Worm (Caenorhabditis elegans): ENCODE results near the gene F49H6.8.

F49H6.8 gene

DNA sequence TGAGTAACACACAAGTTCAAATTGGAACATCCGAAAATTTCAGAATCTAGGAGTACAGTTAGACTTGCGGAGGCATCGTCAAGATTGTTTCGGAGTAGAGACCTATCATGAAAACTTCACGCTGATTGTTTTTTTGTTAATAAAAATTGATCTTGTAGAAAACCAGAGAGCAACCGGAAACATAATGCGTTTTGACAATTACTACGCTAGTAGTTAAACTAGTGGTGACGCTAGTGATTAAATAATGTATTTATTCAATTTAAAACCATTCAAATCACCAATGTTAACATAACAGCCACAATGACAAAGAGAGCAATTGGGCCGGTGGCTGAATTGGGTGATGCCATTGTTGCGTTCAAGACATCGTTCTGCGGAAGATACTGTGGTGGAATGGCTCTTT lies 2.8 kb downstream of the F49H6.8 start, which contains the start of gene F49H6.17 (continued):
- no peak for TF ChIP-seq Y5F2A.4 (GFP tag; optimal IDR thresholded peaks at IDR 0.05)

DNA sequence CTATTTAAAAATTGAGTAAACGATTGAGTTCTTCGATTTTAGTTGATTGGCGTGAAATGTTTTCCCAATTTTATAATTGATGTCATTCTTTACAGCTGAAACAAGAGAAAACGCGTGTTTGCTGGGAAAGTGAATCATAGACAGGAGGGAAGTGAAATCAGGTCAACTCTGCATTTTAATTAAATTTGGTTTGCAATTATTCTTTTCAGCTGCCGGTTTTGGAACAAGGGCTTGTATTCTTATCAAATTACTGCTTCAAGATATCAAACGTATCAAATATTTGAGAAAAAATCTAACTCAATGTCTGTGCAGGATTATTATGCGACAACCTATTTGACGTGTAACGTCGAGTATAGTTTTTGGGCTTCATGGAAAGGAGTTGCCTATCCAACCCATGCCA lies 5.7 kb downstream of the F49H6.8 start, which contains the start of gene srh-97:
Gene srh-97, plus strand, starts transcription at position 301 of the 400 bp plus-strand sequence.
- TF ChIP-seq mxl-3 (GFP tag; optimal IDR thresholded peaks at IDR 0.05) (no peak), mep-1 (tag; optimal IDR thresholded peaks at IDR 0.05) (no peak), lim-7 (GFP tag; IDR thresholded peaks at IDR 0.05) (no peak), fkh-10 (GFP tag; optimal IDR thresholded peaks at IDR 0.05) (no peak), nhr-102 (tag; optimal IDR thresholded peaks at IDR 0.05) (no peak), nhr-237 (tag; optimal IDR thresholded peaks at IDR 0.05) (no peak), R02D3.7 (tag; optimal IDR thresholded peaks at IDR 0.05) (no peak), nhr-76 (tag; optimal IDR thresholded peaks at IDR 0.05) (no peak), madf-9 (GFP tag; conservative IDR thresholded peaks at IDR 0.05) (no peak), T20F7.1 (GFP tag; optimal IDR thresholded peaks at IDR 0.05) (no peak)

DNA sequence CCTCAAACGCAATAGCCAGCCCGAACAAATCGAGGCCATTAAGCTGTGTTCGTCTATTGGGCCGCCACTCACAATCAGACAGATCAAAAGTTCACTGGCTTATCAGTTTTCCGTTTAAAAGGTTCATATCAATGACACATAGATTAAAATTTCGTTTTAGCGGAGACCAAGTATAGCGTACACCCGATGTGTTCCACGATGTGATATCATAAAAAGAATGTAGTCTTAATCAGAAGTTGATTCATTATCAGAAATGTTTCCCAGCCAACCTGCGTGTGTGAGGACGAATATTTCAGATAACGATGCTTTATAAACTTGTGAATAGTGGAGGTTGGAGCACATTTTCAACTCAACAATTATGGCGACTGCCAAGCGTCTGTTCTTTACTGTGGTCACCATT lies 8.4 kb downstream of the F49H6.8 start, which contains the start of gene clc-13:
Gene clc-13, plus strand, starts transcription at position 359 of the 400 bp plus-strand sequence.
- peak; percentile 44 for TF ChIP-seq nhr-28 (tag; optimal IDR thresholded peaks at IDR 0.05)
- TF ChIP-seq lsy-2 (tag; optimal IDR thresholded peaks at IDR 0.05) = no peak
- TF ChIP-seq aha-1 (tag) = peak; percentile 22
- no peak for TF ChIP-seq mes-2 (tag; optimal IDR thresholded peaks at IDR 0.05; ENCODE audit: poor library complexity, severe bottlenecking)
- peak; percentile 79 for TF ChIP-seq dmd-6 (GFP tag; IDR thresholded peaks at IDR 0.05)
- TF ChIP-seq F10B5.3 (tag; optimal IDR thresholded peaks at IDR 0.05) = no peak
- TF ChIP-seq ceh-28 (tag; optimal IDR thresholded peaks at IDR 0.05) = no peak
- TF ChIP-seq ceh-82 (tag; optimal IDR thresholded peaks at IDR 0.05) = no peak
- peak in 1 of 2 experiments; percentile 11 for TF ChIP-seq unc-62 (GFP tag; optimal IDR thresholded peaks at IDR 0.05 in 1 of 2)
- no peak for TF ChIP-seq unc-62 (tag; optimal IDR thresholded peaks at IDR 0.05)
- no peak for TF ChIP-seq snpc-1.2 (GFP tag; IDR thresholded peaks at IDR 0.05)
- TF ChIP-seq pqm-1 (tag; optimal IDR thresholded peaks at IDR 0.05) = peak; percentile 21
- no peak for TF ChIP-seq Y75B8A.6 (GFP tag; IDR thresholded peaks at IDR 0.05)
- peak; percentile 22 for TF ChIP-seq hlh-11 (tag; optimal IDR thresholded peaks at IDR 0.05)
- no peak for TF ChIP-seq daf-8 (GFP tag; IDR thresholded peaks at IDR 0.05)
- TF ChIP-seq zip-11 (GFP tag; IDR thresholded peaks at IDR 0.05) = no peak
- no peak for TF ChIP-seq madf-5 (GFP tag; IDR thresholded peaks at IDR 0.05)
- no peak for TF ChIP-seq lin-39 (tag; optimal IDR thresholded peaks at IDR 0.05)
- TF ChIP-seq T26A8.4 (GFP tag; IDR thresholded peaks at IDR 0.05) = no peak
- no peak for TF ChIP-seq dpl-1 (GFP tag; optimal IDR thresholded peaks at IDR 0.05)

DNA sequence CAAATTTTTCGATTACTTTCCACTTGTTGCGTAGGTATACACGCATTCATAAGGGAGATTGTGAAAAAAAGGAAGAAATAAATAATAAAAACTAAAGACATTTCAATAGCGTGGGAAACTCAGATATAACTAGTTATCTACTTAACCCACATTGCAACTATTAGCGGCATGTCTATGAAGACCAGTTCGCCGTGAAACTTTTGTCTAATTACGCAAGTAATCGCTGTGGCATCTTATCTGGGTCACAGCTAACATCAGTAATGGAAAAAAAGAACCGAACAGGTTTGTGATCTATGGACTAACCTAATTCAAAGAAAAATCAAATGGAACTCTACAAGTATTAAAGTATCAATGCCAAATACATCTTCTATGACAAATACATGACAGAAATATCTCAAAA lies 9.2 kb downstream of the F49H6.8 start, which contains the start of gene clec-241:
Gene clec-241, minus strand, starts transcription at position 101 of the 400 bp plus-strand sequence.
- TF ChIP-seq F10B5.3 (tag; optimal IDR thresholded peaks at IDR 0.05) = no peak

DNA sequence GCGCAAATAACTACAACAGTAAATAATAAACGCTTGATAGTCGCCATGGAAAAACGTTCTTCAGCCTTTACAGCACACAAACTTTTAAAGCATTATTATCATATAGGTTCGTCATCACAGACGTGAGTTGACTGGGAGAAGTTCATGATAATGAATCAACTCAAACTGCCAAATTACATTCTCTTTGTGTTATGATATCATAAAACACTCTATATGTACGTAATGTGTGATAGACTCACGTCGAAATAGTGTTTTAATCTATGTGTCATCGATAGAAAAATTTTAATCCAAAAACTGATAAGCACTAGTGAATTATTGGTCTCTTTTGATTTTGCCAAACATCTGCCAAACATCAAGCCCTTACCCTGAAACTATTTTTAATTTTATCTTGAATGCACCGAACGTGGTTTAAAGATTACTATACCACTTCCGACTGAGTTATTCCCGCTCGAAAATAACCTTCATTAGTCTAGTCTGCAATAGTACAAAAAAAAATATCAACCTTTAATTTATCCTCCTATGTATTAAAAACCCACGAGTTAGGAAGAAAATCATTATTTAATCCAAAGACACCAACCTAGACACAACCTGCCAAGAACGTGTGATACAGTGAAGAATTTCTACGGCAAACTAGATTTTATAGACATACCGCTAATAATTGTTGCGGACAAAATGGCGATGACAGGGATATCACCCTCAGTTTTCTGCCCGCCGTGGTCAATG lies 13.0 kb downstream of the F49H6.8 start, which contains the start of the genes clc-12 and clec-240:
Gene clc-12, minus strand, starts transcription at position 47 of the 723 bp plus-strand sequence.
Gene clec-240, plus strand, starts transcription at position 673 of the 723 bp plus-strand sequence.
- TF ChIP-seq nhr-28 (tag; optimal IDR thresholded peaks at IDR 0.05) (peak; percentile 15), unc-62 (GFP tag; optimal IDR thresholded peaks at IDR 0.05 in 1 of 2) (peak in 1 of 2 experiments; percentile 26), unc-62 (tag; optimal IDR thresholded peaks at IDR 0.05) (no peak), pqm-1 (tag; optimal IDR thresholded peaks at IDR 0.05) (peak; percentile 14), dmd-6 (GFP tag; IDR thresholded peaks at IDR 0.05) (peak; percentile 47; the same call in 1 of the 2 replicates), T26A8.4 (GFP tag; IDR thresholded peaks at IDR 0.05) (no peak)

Measured in whole organism, L4 larva.